Fruit fly (Drosophila melanogaster) whole organism, embryonic: ENCODE measurements around the gene CG15160.

Experiments used
- CG13894 ChIP-seq: fragments of 200-800 bp; sonication (Bioruptor generic); optimal IDR thresholded peaks from 3 replicates; lab custom pipeline; 2018; ENCODE audit warnings: missing biosample characterization, mild to moderate bottlenecking, missing genetic modification characterization, moderate library complexity
- CG32767 ChIP-seq: fragments of 200-800 bp; sonication (Bioruptor generic); IDR thresholded peaks from 2 replicates; pipeline ENCODE4 v1.3.6; 2022; ENCODE audit warnings: missing biosample characterization, missing genetic modification characterization
- CG4820 ChIP-seq: fragments of 200-800 bp; sonication (Bioruptor generic); optimal IDR thresholded peaks from 3 replicates; lab custom pipeline; 2016; ENCODE audit warnings: missing biosample characterization, missing genetic modification characterization
- CG8359 ChIP-seq: fragments of 200-800 bp; sonication (Bioruptor generic); optimal IDR thresholded peaks from 2 replicates; lab custom pipeline; 2017; ENCODE audit warnings: missing biosample characterization, mild to moderate bottlenecking, missing genetic modification characterization, borderline replicate concordance
- CG8765 ChIP-seq: fragments of 200-800 bp; sonication (Bioruptor generic); IDR thresholded peaks from 2 replicates; pipeline ENCODE4 v1.3.6; 2022; ENCODE audit warnings: missing biosample characterization, missing genetic modification characterization
- Dbx ChIP-seq: fragments of 200-800 bp; sonication (Bioruptor generic); IDR thresholded peaks from 3 replicates; pipeline ENCODE4 v1.3.6; 2022; ENCODE audit warnings: missing biosample characterization, missing genetic modification characterization
- Deaf1 ChIP-seq: fragments of 200-800 bp; optimal IDR thresholded peaks from 3 replicates; lab custom pipeline; 2019; ENCODE audit warnings: missing biosample characterization, mild to moderate bottlenecking, missing genetic modification characterization, moderate library complexity
- Sry-δ ChIP-seq: fragments of 200-800 bp; sonication (Bioruptor generic); optimal IDR thresholded peaks from 2 replicates; lab custom pipeline; 2016; ENCODE audit warnings: missing biosample characterization, missing genetic modification characterization
- aop ChIP-seq: fragments of 200-800 bp; sonication (Bioruptor generic); IDR thresholded peaks from 2 replicates; pipeline ENCODE4 v1.3.6; 2022; ENCODE audit warnings: missing biosample characterization, missing genetic modification characterization
- btn ChIP-seq: fragments of 200-800 bp; sonication (Bioruptor generic); optimal IDR thresholded peaks from 2 replicates; lab custom pipeline; 2016; ENCODE audit warnings: missing biosample characterization, missing genetic modification characterization
- kah ChIP-seq: fragments of 200-800 bp; sonication (Bioruptor generic); optimal IDR thresholded peaks from 2 replicates; lab custom pipeline; 2018; ENCODE audit warnings: missing biosample characterization, mild to moderate bottlenecking, missing genetic modification characterization
- oc ChIP-seq: fragments of 200-800 bp; sonication (Bioruptor generic); optimal IDR thresholded peaks from 2 replicates; lab custom pipeline; 2018; ENCODE audit warnings: missing biosample characterization, mild to moderate bottlenecking, missing genetic modification characterization, moderate library complexity
- vfl ChIP-seq: fragments of 200-800 bp; sonication (Bioruptor generic); optimal IDR thresholded peaks from 2 replicates; lab custom pipeline; 2016; ENCODE audit warnings: missing biosample characterization, missing genetic modification characterization

DNA sequence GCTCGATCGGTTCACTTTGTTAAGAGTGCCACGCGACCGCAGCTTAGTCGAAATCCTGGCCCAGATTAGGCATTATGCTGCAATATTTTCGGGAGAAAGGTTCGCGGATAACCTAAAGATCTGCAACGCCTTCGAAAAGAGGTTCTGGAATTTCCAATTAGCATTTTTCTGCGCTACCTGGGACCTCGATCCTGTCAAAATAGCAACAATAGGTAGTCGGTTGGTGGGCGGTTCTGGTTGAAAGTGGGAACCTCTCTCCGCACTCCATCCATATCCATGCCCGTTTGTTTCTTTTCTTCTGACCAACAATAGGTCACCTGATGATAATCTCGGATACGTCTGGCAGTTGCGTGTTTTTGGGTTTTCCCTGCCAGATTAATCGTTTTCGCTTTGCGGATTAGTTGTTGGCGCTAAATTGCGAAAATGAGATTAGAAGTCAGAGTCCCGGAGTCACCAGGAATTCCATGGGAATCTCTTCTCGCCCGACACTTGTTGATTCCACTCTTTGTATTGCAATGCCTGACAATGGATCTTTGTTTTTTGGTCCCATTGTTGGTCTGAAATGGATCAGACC lies 7.5 kb downstream of the CG15160 start:
- TF ChIP-seq Dbx (no peak), CG8765 (GFP tag; lab: Robert Waterston, UW) (no peak), kah (GFP tag; lab: Kevin White, UChicago) (no peak), btn (GFP tag; lab: Kevin White, UChicago) (no peak), Deaf1 (no peak), oc (no peak), aop (GFP tag; lab: Robert Waterston, UW) (no peak), CG32767 (no peak), CG8359 (GFP tag; lab: Kevin White, UChicago) (no peak), vfl (GFP tag; lab: Kevin White, UChicago) (no peak), CG4820 (GFP tag; lab: Kevin White, UChicago) (no peak), Sry-δ (GFP tag; lab: Kevin White, UChicago) (no peak), CG13894 (tag; lab: Kevin White, UChicago) (no peak)
